Worm (Caenorhabditis elegans): ENCODE data around the gene C29F9.12.
A peak's percentile ranks its signal among the peaks of the same experiment; 100 is the strongest.

C29F9.12 gene

DNA sequence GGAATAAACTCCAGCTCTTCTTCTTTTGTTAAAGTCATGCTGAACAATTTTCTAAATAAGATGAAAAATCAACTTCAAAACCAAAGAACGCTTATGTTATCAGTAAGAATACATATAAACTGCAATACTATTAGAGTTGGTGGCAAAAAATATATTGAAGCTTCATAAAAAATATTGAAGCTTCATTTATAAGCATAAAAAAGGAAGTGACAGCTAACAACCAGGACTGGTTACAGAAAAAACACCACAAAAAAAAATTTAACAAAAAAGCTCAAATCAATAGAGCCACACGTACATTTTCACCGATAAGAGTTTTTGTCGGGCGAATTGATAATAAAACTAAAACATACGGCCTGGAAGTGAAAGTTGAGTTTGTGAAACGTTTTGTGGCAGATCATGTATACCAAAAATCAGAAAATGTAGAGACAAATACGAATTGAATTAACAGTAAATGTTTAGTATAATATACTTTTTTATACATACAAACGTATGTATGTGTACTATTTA, 25.8 kb upstream of the C29F9.12 start, which contains the start of gene sqst-5 (continued):
- no peak for TF ChIP-seq ceh-62 (tag; optimal IDR thresholded peaks at IDR 0.05)
- no peak for TF ChIP-seq gei-8 (GFP tag; optimal IDR thresholded peaks at IDR 0.05)
- no peak for TF ChIP-seq lin-13 (GFP tag; optimal IDR thresholded peaks at IDR 0.05)
- no peak for TF ChIP-seq snpc-1.2 (GFP tag; IDR thresholded peaks at IDR 0.05)
- TF ChIP-seq egl-43 (GFP tag; IDR thresholded peaks at IDR 0.05): no peak
- TF ChIP-seq T26A8.4 (GFP tag; IDR thresholded peaks at IDR 0.05): no peak
- TF ChIP-seq duxl-1 (tag; optimal IDR thresholded peaks at IDR 0.05; ENCODE audit: poor library complexity): no peak
- TF ChIP-seq daf-16 (GFP tag; optimal IDR thresholded peaks at IDR 0.05): no peak
- TF ChIP-seq daf-16 (tag; optimal IDR thresholded peaks at IDR 0.05): peak; percentile 46
- no peak for TF ChIP-seq lim-7 (GFP tag; IDR thresholded peaks at IDR 0.05)
- no peak for TF ChIP-seq lin-15B (tag; optimal IDR thresholded peaks at IDR 0.05)
- TF ChIP-seq D1046.2 (GFP tag; IDR thresholded peaks at IDR 0.05): no peak
- TF ChIP-seq set-16 (GFP tag; IDR thresholded peaks at IDR 0.05): no peak
- TF ChIP-seq dmd-6 (GFP tag; IDR thresholded peaks at IDR 0.05): peak; percentile 34; the same call in 1 of the 2 replicates
- TF ChIP-seq aha-1 (tag): no peak
- TF ChIP-seq ZK337.2 (GFP tag; IDR thresholded peaks at IDR 0.05): no peak
- TF ChIP-seq hlh-11 (tag; optimal IDR thresholded peaks at IDR 0.05): peak; percentile 15
- no peak for TF ChIP-seq lin-38 (GFP tag; IDR thresholded peaks at IDR 0.05)
- TF ChIP-seq jun-1 (tag; optimal IDR thresholded peaks at IDR 0.05): no peak
- no peak for TF ChIP-seq ctbp-1 (GFP tag; IDR thresholded peaks at IDR 0.05)
- TF ChIP-seq lin-29 (GFP tag; IDR thresholded peaks at IDR 0.05): no peak
- no peak for TF ChIP-seq F26F4.8 (GFP tag; conservative IDR thresholded peaks at IDR 0.05)
- TF ChIP-seq ztf-11 (tag; optimal IDR thresholded peaks at IDR 0.05): no peak
- TF ChIP-seq arid-1 (GFP tag; conservative IDR thresholded peaks at IDR 0.05): no peak
- no peak for TF ChIP-seq hif-1 (tag; optimal IDR thresholded peaks at IDR 0.05)
- TF ChIP-seq ceh-32 (tag; optimal IDR thresholded peaks at IDR 0.05; ENCODE audit: poor library complexity): no peak

DNA sequence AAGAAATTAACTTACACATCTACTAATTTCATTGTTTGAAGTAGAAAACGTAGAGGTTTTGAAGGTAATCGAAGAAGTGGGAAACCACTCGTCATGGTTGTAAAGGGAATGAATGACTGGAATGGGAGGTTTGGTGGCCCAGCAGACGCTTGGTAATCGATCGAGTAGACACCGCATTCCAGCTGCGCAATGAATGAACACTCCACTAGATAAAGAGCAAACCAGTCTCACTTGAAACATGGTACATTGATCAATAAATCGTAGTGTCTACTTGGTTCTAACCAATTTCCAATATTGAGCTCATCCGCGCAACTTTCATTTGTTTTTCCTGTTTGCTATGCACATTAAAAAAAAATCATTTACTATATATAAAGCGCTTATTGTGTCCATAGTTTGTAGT, 24.5 kb upstream of the C29F9.12 start, which contains the start of gene fbxb-84:
Gene fbxb-84, minus strand, starts transcription at position 101 of the 400 bp plus-strand sequence.
- TF ChIP-seq egl-27 (tag; optimal IDR thresholded peaks at IDR 0.05) (no peak), nhr-237 (tag; optimal IDR thresholded peaks at IDR 0.05) (no peak), sdz-12 (GFP tag; optimal IDR thresholded peaks at IDR 0.05) (no peak), mes-2 (tag; optimal IDR thresholded peaks at IDR 0.05; ENCODE audit: poor library complexity, severe bottlenecking) (no peak), tag-97 (GFP tag; IDR thresholded peaks at IDR 0.05) (no peak), unc-62 (GFP tag; optimal IDR thresholded peaks at IDR 0.05 in 1 of 2) (no peak), unc-62 (tag; optimal IDR thresholded peaks at IDR 0.05) (no peak), F26F4.8 (GFP tag; conservative IDR thresholded peaks at IDR 0.05) (no peak)

DNA sequence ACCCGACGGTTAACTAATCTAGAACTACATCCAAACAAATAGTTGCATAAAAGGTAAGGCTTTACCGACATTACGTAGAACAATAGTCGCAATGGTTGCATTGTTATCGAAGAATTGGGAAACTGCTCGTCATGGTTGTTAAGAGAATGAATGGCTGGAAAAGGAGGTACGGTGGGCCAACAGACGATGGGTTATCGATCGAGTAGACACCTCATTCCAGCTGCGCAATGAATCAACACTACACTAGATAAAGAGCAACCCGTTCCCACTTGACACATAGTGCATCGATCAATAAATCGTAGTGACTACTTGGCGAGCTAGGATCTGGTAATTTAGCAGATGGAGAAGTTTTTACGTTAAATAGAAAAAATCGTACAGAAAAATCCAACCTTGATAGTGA, 23.2 kb upstream of the C29F9.12 start, which contains the start of the genes T17A3.12 and fbxb-83:
Gene T17A3.12, minus strand, starts transcription at position 101 of the 400 bp plus-strand sequence.
Gene fbxb-83, minus strand, starts transcription at position 134 of the 400 bp plus-strand sequence.
- TF ChIP-seq ama-1 (optimal IDR thresholded peaks at IDR 0.05): no peak
- no peak for TF ChIP-seq Y75B8A.6 (GFP tag; IDR thresholded peaks at IDR 0.05)
- TF ChIP-seq Y48G9A.11 (GFP tag; IDR thresholded peaks at IDR 0.05): no peak
- no peak for TF ChIP-seq mxl-2 (GFP tag; conservative IDR thresholded peaks at IDR 0.05)
- no peak for TF ChIP-seq jun-1 (tag; optimal IDR thresholded peaks at IDR 0.05)

DNA sequence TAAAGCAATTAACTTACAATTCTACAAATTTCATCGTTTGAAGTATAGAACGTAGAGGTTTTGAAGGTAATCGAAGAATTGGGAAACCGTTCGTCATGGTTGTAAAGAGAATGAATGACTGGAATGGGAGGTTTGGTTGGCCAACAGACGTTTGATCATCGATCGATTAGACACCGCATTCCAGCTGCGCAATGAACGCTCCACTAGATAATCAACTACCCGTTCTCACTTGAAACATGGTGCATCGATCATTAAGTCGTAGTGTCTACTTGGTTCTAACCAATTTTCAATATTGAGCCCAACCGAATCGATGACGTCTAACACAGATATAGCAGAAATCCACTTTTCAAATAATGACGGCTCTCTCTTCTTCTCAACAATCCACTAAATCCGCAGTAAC, 21.3 kb upstream of the C29F9.12 start, which contains the start of gene fbxb-82:
Gene fbxb-82, minus strand, starts transcription at position 101 of the 400 bp plus-strand sequence.
- TF ChIP-seq lin-38 (GFP tag; IDR thresholded peaks at IDR 0.05): no peak

Measured in whole organism, L4 larva.